ENCODE assay signal across 3 fruit fly cellular contexts in the genomic region with DNA sequence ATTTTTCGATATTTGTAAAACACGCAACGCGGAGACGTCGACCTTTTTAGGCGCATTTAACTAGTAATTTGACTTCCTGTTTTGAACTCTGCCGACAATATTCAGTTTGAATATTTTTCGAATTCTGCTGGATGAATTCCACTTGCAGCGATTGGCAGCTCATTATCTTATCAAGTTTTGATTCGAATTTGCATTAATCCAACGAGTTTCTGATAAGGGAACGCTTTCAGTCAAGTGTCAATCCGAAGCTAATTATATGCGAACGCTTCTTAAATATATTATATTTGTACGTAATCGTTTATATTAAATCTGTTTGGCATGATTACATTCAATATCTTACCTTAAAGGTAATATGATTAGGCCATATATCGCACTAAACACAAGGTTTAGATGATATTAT.
TF ChIP-seq lines count a peak whose summit lies in the region.

Gene CG9497 (minus strand): TSS at position 101 of the 400 bp plus-strand sequence.

- TF ChIP-seq CTCF in whole organism, embryonic (GFP tag; optimal IDR thresholded peaks at IDR 0.05; lab: Kevin White, UChicago): no peak

TF ChIP-seq in whole organism, adult, 20 proteins besides CTCF, POLR2A, EP300 and RAD21:
- TF ChIP-seq ovo (GFP tag; optimal IDR thresholded peaks at IDR 0.05; lab: Kevin White, UChicago): no peak
- TF ChIP-seq kay (GFP tag; lab: Kevin White, UChicago; ENCODE audit: borderline replicate concordance): peak; percentile 74

TF ChIP-seq in whole organism, embryonic, 481 proteins besides CTCF, POLR2A, EP300 and RAD21:
- TF ChIP-seq CG9437 (GFP tag; optimal IDR thresholded peaks at IDR 0.05; lab: Kevin White, UChicago): no peak
- no peak for TF ChIP-seq Sox100B (GFP tag; optimal IDR thresholded peaks at IDR 0.05; lab: Kevin White, UChicago)
- TF ChIP-seq exex (tag; optimal IDR thresholded peaks at IDR 0.05; lab: Kevin White, UChicago): peak; percentile 22

TF ChIP-seq in whole organism, prepupa, 60 proteins besides CTCF, POLR2A, EP300 and RAD21:
- TF ChIP-seq Lpt (GFP tag; optimal IDR thresholded peaks at IDR 0.05; lab: Kevin White, UChicago) (no peak), CG16779 (tag; optimal IDR thresholded peaks at IDR 0.05; lab: Kevin White, UChicago) (no peak), CG4318 (GFP tag; optimal IDR thresholded peaks at IDR 0.05; lab: Kevin White, UChicago) (no peak), svp (GFP tag; lab: Kevin White, UChicago) (peak; percentile 87), esn (GFP tag; optimal IDR thresholded peaks at IDR 0.05; lab: Kevin White, UChicago) (no peak), CG31627 (GFP tag; optimal IDR thresholded peaks at IDR 0.05; lab: Kevin White, UChicago) (no peak), Sox15 (GFP tag; optimal IDR thresholded peaks at IDR 0.05; lab: Kevin White, UChicago) (no peak), Eip93F (GFP tag; optimal IDR thresholded peaks at IDR 0.05; lab: Kevin White, UChicago) (no peak)
TF ChIP-seq in whole organism, prepupa: peak in this region for 1.
